Worm (Caenorhabditis elegans) whole organism, L2 larva: ENCODE measurements around the gene ugt-62.

Experiments
- Y55F3AM.14 ChIP-seq: fragments of 200-800 bp; sonication (Bioruptor generic); optimal IDR thresholded peaks from 2 replicates; lab custom pipeline; 2018; ENCODE audit warnings: mild to moderate bottlenecking, missing genetic modification characterization, missing compliant biosample characterization
- aly-2 ChIP-seq: fragments of 150-350 bp; optimal IDR thresholded peaks from 2 replicates; lab custom pipeline; 2014; ENCODE audit warnings: missing biosample characterization, missing genetic modification characterization
- ama-1 ChIP-seq: fragments of 150-350 bp; optimal IDR thresholded peaks from 2 replicates; lab custom pipeline; 2018; ENCODE audit warnings: inconsistent platforms
- dmd-4 ChIP-seq: sonication (generic microtip); optimal IDR thresholded peaks from 2 replicates; lab custom pipeline; 2017; ENCODE audit warnings: missing biosample characterization, missing genetic modification characterization
- egl-27 ChIP-seq: sonication (generic microtip); optimal IDR thresholded peaks from 3 replicates; lab custom pipeline; 2017; ENCODE audit warnings: missing biosample characterization, missing genetic modification reagents, missing genetic modification characterization
- elt-3 ChIP-seq: sonication (generic microtip); optimal IDR thresholded peaks from 2 replicates; lab custom pipeline; 2017; ENCODE audit warnings: missing biosample characterization, missing genetic modification characterization
- lin-39 ChIP-seq: fragments of 150-350 bp; optimal IDR thresholded peaks from 2 replicates; lab custom pipeline; 2014; ENCODE audit warnings: missing biosample characterization, missing genetic modification reagents, missing genetic modification characterization
- nhr-11 ChIP-seq: fragments of 150-350 bp; optimal IDR thresholded peaks from 2 replicates; lab custom pipeline; 2014; ENCODE audit warnings: missing biosample characterization, missing genetic modification characterization
- nhr-12 ChIP-seq: fragments of 150-350 bp; optimal IDR thresholded peaks from 2 replicates; lab custom pipeline; 2014; ENCODE audit warnings: missing biosample characterization, missing genetic modification characterization
- nhr-21 ChIP-seq: fragments of 150-350 bp; optimal IDR thresholded peaks from 2 replicates; lab custom pipeline; 2014; ENCODE audit warnings: missing biosample characterization, missing genetic modification characterization
- nhr-23 ChIP-seq: fragments of 150-350 bp; optimal IDR thresholded peaks from 2 replicates; lab custom pipeline; 2014; ENCODE audit warnings: missing biosample characterization, missing genetic modification reagents, missing genetic modification characterization
- nhr-77 ChIP-seq: fragments of 150-350 bp; optimal IDR thresholded peaks from 2 replicates; lab custom pipeline; 2014; ENCODE audit warnings: missing biosample characterization, missing genetic modification characterization
- skn-1 ChIP-seq: sonication (generic microtip); optimal IDR thresholded peaks from 2 replicates; lab custom pipeline; 2017; ENCODE audit warnings: missing biosample characterization, missing genetic modification characterization
- ztf-4 ChIP-seq: fragments of 150-350 bp; optimal IDR thresholded peaks from 2 replicates; lab custom pipeline; 2014; ENCODE audit warnings: missing biosample characterization, missing genetic modification characterization

DNA sequence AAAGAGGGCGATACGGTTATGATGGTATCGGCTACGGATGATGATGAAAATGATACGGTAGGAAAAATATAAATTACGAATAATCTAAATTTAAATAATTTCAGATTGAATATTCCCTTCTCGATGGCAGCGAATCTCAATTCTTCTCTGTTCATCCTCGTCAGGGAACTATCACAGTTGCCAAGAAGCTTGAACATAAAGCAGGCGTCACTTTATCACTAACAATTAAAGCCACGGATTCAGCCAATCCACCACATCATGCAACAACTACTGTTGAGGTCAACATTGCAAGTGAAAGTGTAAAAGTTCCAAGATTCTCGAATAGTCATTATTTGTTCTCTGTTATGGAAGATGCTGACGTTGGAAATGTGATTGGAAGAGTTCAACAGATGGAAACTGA lies 9.5 kb downstream of the ugt-62 start:
- TF ChIP-seq skn-1 (no peak), egl-27 (tag; lab: Kevin White, UChicago) (no peak), nhr-12 (tag; lab: Kevin White, UChicago) (no peak), Y55F3AM.14 (GFP tag; lab: Kevin White, UChicago) (no peak), nhr-11 (tag; lab: Kevin White, UChicago) (no peak), ama-1 (lab: Kevin White, UChicago) (no peak), aly-2 (tag; lab: Kevin White, UChicago) (no peak), lin-39 (tag; lab: Kevin White, UChicago) (no peak), ztf-4 (no peak), elt-3 (tag; lab: Kevin White, UChicago) (no peak), nhr-21 (tag; lab: Kevin White, UChicago) (no peak), nhr-77 (no peak), nhr-23 (tag; lab: Kevin White, UChicago) (no peak), dmd-4 (tag; lab: Kevin White, UChicago) (no peak)
